Worm (Caenorhabditis elegans) whole organism, late embryonic: ENCODE measurements around the gene sru-35.

Experiments used
- C08G9.2 ChIP-seq: sonication (generic microtip); optimal IDR thresholded peaks from 2 replicates; lab custom pipeline; 2016; ENCODE audit warnings: mild to moderate bottlenecking, missing genetic modification characterization, moderate library complexity, missing compliant biosample characterization
- C38D4.7 ChIP-seq: fragments of 200-800 bp; sonication (Bioruptor generic); optimal IDR thresholded peaks from 2 replicates; lab custom pipeline; 2018; ENCODE audit warnings: mild to moderate bottlenecking, missing genetic modification characterization, moderate library complexity, missing compliant biosample characterization
- K09A11.1 ChIP-seq: sonication (generic microtip); optimal IDR thresholded peaks from 2 replicates; lab custom pipeline; 2017; ENCODE audit warnings: antibody characterized with exemption, mild to moderate bottlenecking, missing genetic modification characterization, missing compliant biosample characterization; ENCODE audit not compliant: insufficient read depth
- ahr-1 ChIP-seq: sonication (generic microtip); optimal IDR thresholded peaks from 2 replicates; lab custom pipeline; 2016; ENCODE audit warnings: missing genetic modification characterization, missing compliant biosample characterization
- ceh-24 ChIP-seq: sonication (generic microtip); optimal IDR thresholded peaks from 2 replicates; lab custom pipeline; 2016; ENCODE audit warnings: mild to moderate bottlenecking, missing genetic modification characterization, missing compliant biosample characterization
- ceh-30 ChIP-seq: fragments of 150-350 bp; optimal IDR thresholded peaks from 2 replicates; lab custom pipeline; 2014; ENCODE audit warnings: missing biosample characterization, missing genetic modification characterization
- ceh-48 ChIP-seq: sonication (generic microtip); optimal IDR thresholded peaks from 2 replicates; lab custom pipeline; 2016; ENCODE audit warnings: missing genetic modification characterization, inconsistent platforms, missing compliant biosample characterization
- ceh-6 ChIP-seq: fragments of 200-800 bp; sonication (Bioruptor generic); optimal IDR thresholded peaks from 2 replicates; lab custom pipeline; 2018; ENCODE audit warnings: mild to moderate bottlenecking, missing genetic modification characterization, missing compliant biosample characterization
- che-1 ChIP-seq: sonication (generic microtip); optimal IDR thresholded peaks from 2 replicates; lab custom pipeline; 2016; ENCODE audit warnings: mild to moderate bottlenecking, missing genetic modification characterization, missing compliant biosample characterization
- dve-1 ChIP-seq: sonication (generic microtip); optimal IDR thresholded peaks from 2 replicates; lab custom pipeline; 2017; ENCODE audit warnings: antibody characterized with exemption, mild to moderate bottlenecking, missing genetic modification characterization, missing compliant biosample characterization
- eyg-1 ChIP-seq: sonication (generic microtip); optimal IDR thresholded peaks from 2 replicates; lab custom pipeline; 2016; ENCODE audit warnings: missing genotype, missing genetic modification characterization, missing compliant biosample characterization
- fkh-6 ChIP-seq: sonication (generic microtip); optimal IDR thresholded peaks from 2 replicates; lab custom pipeline; 2016; ENCODE audit warnings: missing genetic modification characterization, missing compliant biosample characterization
- hlh-15 ChIP-seq: sonication (generic microtip); optimal IDR thresholded peaks from 2 replicates; lab custom pipeline; 2016; ENCODE audit warnings: missing genetic modification characterization, missing compliant biosample characterization
- hlh-30 ChIP-seq: sonication (generic microtip); optimal IDR thresholded peaks from 2 replicates; lab custom pipeline; 2017; ENCODE audit warnings: antibody characterized with exemption, missing genetic modification characterization, missing compliant biosample characterization; ENCODE audit not compliant: insufficient read depth
- lim-6 ChIP-seq: sonication (generic microtip); optimal IDR thresholded peaks from 2 replicates; lab custom pipeline; 2016; ENCODE audit warnings: missing genetic modification characterization, missing compliant biosample characterization
- mec-3 ChIP-seq: sonication (generic microtip); optimal IDR thresholded peaks from 2 replicates; lab custom pipeline; 2016; ENCODE audit warnings: borderline replicate concordance, missing genetic modification characterization, missing compliant biosample characterization
- nhr-11 ChIP-seq: fragments of 150-350 bp; optimal IDR thresholded peaks from 2 replicates; lab custom pipeline; 2014; ENCODE audit warnings: missing biosample characterization, missing genetic modification characterization
- nhr-232 ChIP-seq: sonication (generic microtip); optimal IDR thresholded peaks from 2 replicates; lab custom pipeline; 2016; ENCODE audit warnings: missing genetic modification characterization, missing compliant biosample characterization
- pag-3 ChIP-seq: sonication (generic microtip); optimal IDR thresholded peaks from 2 replicates; lab custom pipeline; 2016; ENCODE audit warnings: missing compliant biosample characterization, missing genetic modification characterization, borderline replicate concordance
- pat-9 ChIP-seq: fragments of 200-800 bp; sonication (Bioruptor generic); optimal IDR thresholded peaks from 2 replicates; lab custom pipeline; 2018; ENCODE audit warnings: mild to moderate bottlenecking, missing genetic modification characterization, moderate library complexity, missing compliant biosample characterization
- pha-2 ChIP-seq: sonication (generic microtip); optimal IDR thresholded peaks from 2 replicates; lab custom pipeline; 2017; ENCODE audit warnings: mild to moderate bottlenecking, missing genetic modification characterization, missing compliant biosample characterization
- pha-4 ChIP-seq: fragments of 150-350 bp; optimal IDR thresholded peaks from 2 replicates; lab custom pipeline; 2018; ENCODE audit warnings: missing biosample characterization, missing genetic modification reagents, missing genetic modification characterization
- pros-1 ChIP-seq: fragments of 150-350 bp; optimal IDR thresholded peaks from 2 replicates; lab custom pipeline; 2014; ENCODE audit warnings: missing biosample characterization, missing genetic modification reagents, missing genetic modification characterization
- ref-2 ChIP-seq: sonication (generic microtip); optimal IDR thresholded peaks from 2 replicates; lab custom pipeline; 2016; ENCODE audit warnings: missing genetic modification characterization, missing compliant biosample characterization
- rnt-1 ChIP-seq: sonication (generic microtip); optimal IDR thresholded peaks from 2 replicates; lab custom pipeline; 2016; ENCODE audit warnings: missing genetic modification characterization, missing compliant biosample characterization
- syd-9 ChIP-seq: sonication (generic microtip); optimal IDR thresholded peaks from 2 replicates; lab custom pipeline; 2016; ENCODE audit warnings: mild to moderate bottlenecking, missing genetic modification characterization, moderate library complexity, missing compliant biosample characterization
- tbx-2 ChIP-seq: sonication (generic microtip); optimal IDR thresholded peaks from 2 replicates; lab custom pipeline; 2016; ENCODE audit warnings: missing genetic modification characterization, missing compliant biosample characterization
- ttx-3 ChIP-seq: sonication (generic microtip); optimal IDR thresholded peaks from 2 replicates; lab custom pipeline; 2016; ENCODE audit warnings: missing genetic modification reagents, missing genetic modification characterization, missing compliant biosample characterization
- unc-3 ChIP-seq, 2 experiments: fragments of 200-800 bp in 1 of 2; sonication (Bioruptor generic) in 1 of 2; sonication (generic microtip) in 1 of 2; conservative IDR thresholded peaks in 1 of 2; optimal IDR thresholded peaks in 1 of 2; 2 replicates each; pipeline versions ENCODE4 v1.3.6 to Lab custom; 2016 to 2022; ENCODE audit warnings: missing compliant biosample characterization in 2 of 2, missing genetic modification characterization in 2 of 2, missing genetic modification reagents in 1 of 2
- unc-42 ChIP-seq: sonication (generic microtip); optimal IDR thresholded peaks from 2 replicates; lab custom pipeline; 2016; ENCODE audit warnings: missing genotype, missing genetic modification characterization, missing compliant biosample characterization
- unc-55 ChIP-seq: sonication (generic microtip); optimal IDR thresholded peaks from 2 replicates; lab custom pipeline; 2017; ENCODE audit warnings: missing biosample characterization, missing genetic modification reagents, missing genetic modification characterization
- zip-5 ChIP-seq: sonication (generic microtip); optimal IDR thresholded peaks from 2 replicates; lab custom pipeline; 2016; ENCODE audit warnings: missing genetic modification characterization, missing compliant biosample characterization

The sru-35 gene

ce11 chrIV:8790144-8790543 lies at the start of gene sru-35:
TSS of gene sru-35 (minus strand) at chrIV:8790244.
- TF ChIP-seq che-1: no peak
- no peak for TF ChIP-seq ceh-24 (tag; lab: Kevin White, UChicago)
- no peak for TF ChIP-seq fkh-6 (tag; lab: Kevin White, UChicago)
- TF ChIP-seq tbx-2: no peak
- no peak for TF ChIP-seq nhr-11
- no peak for TF ChIP-seq K09A11.1
- no peak for TF ChIP-seq ceh-48 (tag; lab: Kevin White, UChicago)
- TF ChIP-seq lim-6 (tag; lab: Kevin White, UChicago): no peak
- no peak for TF ChIP-seq pat-9 (tag; lab: Kevin White, UChicago)
- no peak for TF ChIP-seq mec-3 (tag; lab: Kevin White, UChicago)
- TF ChIP-seq hlh-15 (tag; lab: Kevin White, UChicago): no peak
- no peak for TF ChIP-seq eyg-1 (tag; lab: Kevin White, UChicago)
- TF ChIP-seq unc-3 (GFP tag; conservative IDR thresholded peaks at IDR 0.05; lab: Robert Waterston, UW): no peak
- TF ChIP-seq unc-3 (tag; optimal IDR thresholded peaks at IDR 0.05; lab: Kevin White, UChicago): no peak
- TF ChIP-seq ceh-30 (tag; lab: Kevin White, UChicago): no peak
- no peak for TF ChIP-seq ttx-3
- no peak for TF ChIP-seq pha-2 (tag; lab: Kevin White, UChicago)
- TF ChIP-seq C38D4.7: no peak

ce11 chrIV:8830591-8830990 lies 40.5 kb upstream of the sru-35 start, which contains the start of gene T28C6.8:
TSS of gene T28C6.8 (minus strand) at chrIV:8830727.
- TF ChIP-seq ahr-1 (no peak), dve-1 (tag; lab: Kevin White, UChicago) (peak; percentile 5)

DNA sequence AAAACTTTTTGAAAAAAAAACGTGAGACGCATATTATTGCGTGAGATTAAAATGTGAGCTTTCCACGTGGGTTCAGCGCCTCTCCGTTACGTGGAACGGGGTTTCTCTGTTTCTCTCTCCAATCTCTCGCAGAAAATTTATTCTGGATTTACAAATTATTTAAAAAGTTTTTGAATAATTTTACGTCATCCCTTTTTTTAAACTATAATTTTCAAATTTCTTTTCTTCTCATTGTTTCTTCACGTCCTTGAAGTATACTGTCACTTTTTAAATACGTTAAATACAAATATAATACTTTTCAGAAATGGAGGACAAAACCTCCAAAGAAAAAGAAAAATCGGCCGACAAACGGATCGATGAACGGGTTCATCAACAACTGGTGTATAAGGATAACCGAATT lies 37.5 kb upstream of the sru-35 start, which contains the start of gene T28C6.7:
T28C6.7 (plus strand) TSS at position 301 of the 400 bp plus-strand sequence.
- TF ChIP-seq pha-4: no peak
- TF ChIP-seq unc-55: no peak
- TF ChIP-seq ceh-6 (GFP tag; lab: Kevin White, UChicago): no peak
- TF ChIP-seq unc-42 (tag; lab: Kevin White, UChicago): no peak
- no peak for TF ChIP-seq syd-9 (tag; lab: Kevin White, UChicago)
- TF ChIP-seq ref-2 (tag; lab: Kevin White, UChicago): no peak
- no peak for TF ChIP-seq C08G9.2 (tag; lab: Kevin White, UChicago)
- TF ChIP-seq hlh-30: no peak

ce11 chrIV:8826606-8827000 lies 36.6 kb upstream of the sru-35 start:
- TF ChIP-seq ceh-48 (tag; lab: Kevin White, UChicago) (peak; percentile 88), nhr-11 (no peak)

ce11 chrIV:8825997-8826605 lies 36.1 kb upstream of the sru-35 start:
- TF ChIP-seq fkh-6 (tag; lab: Kevin White, UChicago) (no peak), rnt-1 (no peak), syd-9 (tag; lab: Kevin White, UChicago) (no peak), pros-1 (no peak), pha-2 (tag; lab: Kevin White, UChicago) (no peak), nhr-232 (tag; lab: Kevin White, UChicago) (no peak), unc-55 (no peak), pag-3 (tag; lab: Kevin White, UChicago) (no peak), zip-5 (tag; lab: Kevin White, UChicago) (no peak), unc-3 (GFP tag; conservative IDR thresholded peaks at IDR 0.05; lab: Robert Waterston, UW) (no peak), unc-3 (tag; optimal IDR thresholded peaks at IDR 0.05; lab: Kevin White, UChicago) (no peak)
- TF ChIP-seq, all 69 proteins: peak for 0
